Worm (Caenorhabditis elegans) whole organism, L4 larva: ENCODE measurements around the gene lntl-1.

Experiments
- D1046.2 ChIP-seq: fragments of 200-800 bp; sonication (Bioruptor generic); IDR thresholded peaks from 2 replicates; pipeline ENCODE4 v1.3.6; 2022; ENCODE audit warnings: missing genetic modification characterization, missing compliant biosample characterization
- F44E2.7 ChIP-seq: fragments of 200-800 bp; sonication (Bioruptor generic); IDR thresholded peaks from 2 replicates; pipeline ENCODE4 v2.1.2; 2022; ENCODE audit warnings: missing genetic modification characterization, missing compliant biosample characterization
- T20F7.1 ChIP-seq: fragments of 200-800 bp; sonication (Bioruptor generic); optimal IDR thresholded peaks from 2 replicates; lab custom pipeline; 2018; ENCODE audit warnings: mild to moderate bottlenecking, missing genetic modification characterization, missing compliant biosample characterization
- T26A8.4 ChIP-seq: fragments of 200-800 bp; sonication (Bioruptor generic); IDR thresholded peaks from 2 replicates; pipeline ENCODE4 v1.3.6; 2022; ENCODE audit warnings: missing genetic modification characterization, missing compliant biosample characterization
- aha-1 ChIP-seq: fragments of 150-350 bp; peaks from one replicate; lab custom pipeline; 2014; ENCODE audit warnings: missing biosample characterization, missing genetic modification characterization
- ceh-32 ChIP-seq: sonication (generic microtip); optimal IDR thresholded peaks from 2 replicates; lab custom pipeline; 2016; ENCODE audit warnings: mild to moderate bottlenecking, missing genetic modification characterization, missing compliant biosample characterization; ENCODE audit not compliant: poor library complexity
- ceh-62 ChIP-seq: sonication (generic microtip); optimal IDR thresholded peaks from 2 replicates; lab custom pipeline; 2017; ENCODE audit warnings: missing biosample characterization, missing genetic modification characterization
- ceh-82 ChIP-seq: sonication (generic microtip); optimal IDR thresholded peaks from 2 replicates; lab custom pipeline; 2017; ENCODE audit warnings: missing biosample characterization, missing genetic modification characterization
- cey-2 ChIP-seq: sonication (generic microtip); optimal IDR thresholded peaks from 3 replicates; lab custom pipeline; 2017; ENCODE audit warnings: missing genetic modification characterization, mild to moderate bottlenecking, missing compliant biosample characterization, antibody characterized with exemption, borderline replicate concordance; ENCODE audit not compliant: insufficient read depth
- daf-12 ChIP-seq: fragments of 150-350 bp; optimal IDR thresholded peaks from 2 replicates; lab custom pipeline; 2014; ENCODE audit warnings: missing biosample characterization, missing genetic modification reagents, missing genetic modification characterization
- daf-19 ChIP-seq: fragments of 200-800 bp; sonication (Bioruptor generic); conservative IDR thresholded peaks from 2 replicates; pipeline ENCODE4 v1.3.6; 2022; ENCODE audit warnings: missing genetic modification characterization, missing compliant biosample characterization
- daf-8 ChIP-seq: fragments of 200-800 bp; sonication (Bioruptor generic); IDR thresholded peaks from 2 replicates; pipeline ENCODE4 v1.3.6; 2022; ENCODE audit warnings: missing genetic modification characterization, missing compliant biosample characterization
- dmd-6 ChIP-seq: fragments of 200-800 bp; sonication (Bioruptor generic); IDR thresholded peaks from 2 replicates; pipeline ENCODE4 v1.3.6; 2022; ENCODE audit warnings: missing genetic modification reagents, missing genetic modification characterization, missing compliant biosample characterization
- dmd-9 ChIP-seq: fragments of 200-800 bp; sonication (Bioruptor generic); IDR thresholded peaks from 2 replicates; pipeline ENCODE4 v1.3.6; 2022; ENCODE audit warnings: missing genetic modification reagents, missing genetic modification characterization, missing compliant biosample characterization
- dpl-1 ChIP-seq: fragments of 150-350 bp; optimal IDR thresholded peaks from 2 replicates; lab custom pipeline; 2014; ENCODE audit warnings: missing biosample characterization, missing genetic modification reagents, missing genetic modification characterization
- duxl-1 ChIP-seq: sonication (generic microtip); optimal IDR thresholded peaks from 2 replicates; lab custom pipeline; 2016; ENCODE audit warnings: mild to moderate bottlenecking, missing genetic modification characterization, moderate library complexity, missing compliant biosample characterization; ENCODE audit not compliant: poor library complexity
- hif-1 ChIP-seq, 2 experiments: sonication (generic microtip); optimal IDR thresholded peaks; 2 replicates each; lab custom pipeline; 2016 to 2017; ENCODE audit warnings: missing compliant biosample characterization in 2 of 2, missing genetic modification characterization in 2 of 2, missing genetic modification reagents in 2 of 2, missing genotype in 2 of 2, mild to moderate bottlenecking in 1 of 2
- hlh-11 ChIP-seq: fragments of 200-800 bp; sonication (Bioruptor generic); optimal IDR thresholded peaks from 2 replicates; lab custom pipeline; 2018; ENCODE audit warnings: mild to moderate bottlenecking, missing genetic modification characterization, missing compliant biosample characterization
- hlh-30 ChIP-seq: sonication (generic microtip); optimal IDR thresholded peaks from 2 replicates; lab custom pipeline; 2017; ENCODE audit warnings: antibody characterized with exemption, mild to moderate bottlenecking, missing genetic modification characterization, missing compliant biosample characterization; ENCODE audit not compliant: insufficient read depth
- lim-7 ChIP-seq: fragments of 200-800 bp; sonication (Bioruptor generic); IDR thresholded peaks from 2 replicates; pipeline ENCODE4 v1.3.6; 2022; ENCODE audit warnings: missing genetic modification characterization, missing compliant biosample characterization
- lin-15B ChIP-seq: fragments of 150-350 bp; sonication (generic microtip); optimal IDR thresholded peaks from 3 replicates; lab custom pipeline; 2014; ENCODE audit warnings: missing biosample characterization, missing genetic modification characterization
- lir-3 ChIP-seq: sonication (generic microtip); optimal IDR thresholded peaks from 2 replicates; lab custom pipeline; 2016; ENCODE audit warnings: mild to moderate bottlenecking, missing genetic modification characterization, missing compliant biosample characterization
- lsy-2 ChIP-seq, 2 experiments: fragments of 150-350 bp in 1 of 2; sonication (generic microtip) in 1 of 2; optimal IDR thresholded peaks; 2 replicates each; lab custom pipeline; 2014 to 2017; ENCODE audit warnings: missing biosample characterization in 2 of 2, missing genetic modification characterization in 2 of 2
- mes-2 ChIP-seq: sonication (generic microtip); optimal IDR thresholded peaks from 2 replicates; lab custom pipeline; 2016; ENCODE audit warnings: missing genotype, mild to moderate bottlenecking, missing genetic modification characterization, missing compliant biosample characterization; ENCODE audit not compliant: poor library complexity, severe bottlenecking
- mxl-2 ChIP-seq: fragments of 200-800 bp; sonication (Bioruptor generic); conservative IDR thresholded peaks from 2 replicates; pipeline ENCODE4 v1.3.6; 2022; ENCODE audit warnings: missing genetic modification reagents, missing genetic modification characterization, missing compliant biosample characterization
- nhr-10 ChIP-seq: fragments of 150-350 bp; optimal IDR thresholded peaks from 2 replicates; lab custom pipeline; 2014; ENCODE audit warnings: missing biosample characterization, missing genetic modification characterization
- nhr-102 ChIP-seq: sonication (generic microtip); optimal IDR thresholded peaks from 2 replicates; lab custom pipeline; 2016; ENCODE audit warnings: mild to moderate bottlenecking, missing genetic modification characterization, moderate library complexity, missing compliant biosample characterization
- nhr-111 ChIP-seq: fragments of 200-800 bp; sonication (Bioruptor generic); optimal IDR thresholded peaks from 2 replicates; lab custom pipeline; 2018; ENCODE audit warnings: mild to moderate bottlenecking, missing genetic modification characterization, missing compliant biosample characterization
- nhr-237 ChIP-seq: sonication (generic microtip); optimal IDR thresholded peaks from 2 replicates; lab custom pipeline; 2017; ENCODE audit warnings: missing biosample characterization, missing genetic modification characterization
- nhr-28 ChIP-seq: fragments of 150-350 bp; optimal IDR thresholded peaks from 2 replicates; lab custom pipeline; 2014; ENCODE audit warnings: missing biosample characterization, missing genetic modification characterization
- nhr-41 ChIP-seq: fragments of 200-800 bp; sonication (Bioruptor generic); IDR thresholded peaks from 2 replicates; pipeline ENCODE4 v1.3.6; 2022; ENCODE audit warnings: missing genetic modification reagents, missing genetic modification characterization, missing compliant biosample characterization
- nhr-42 ChIP-seq: fragments of 200-800 bp; sonication (Bioruptor generic); IDR thresholded peaks from 2 replicates; pipeline ENCODE4 v1.3.6; 2022; ENCODE audit warnings: missing genetic modification characterization, missing compliant biosample characterization
- nhr-76 ChIP-seq: fragments of 150-350 bp; optimal IDR thresholded peaks from 2 replicates; lab custom pipeline; 2014; ENCODE audit warnings: missing biosample characterization, missing genetic modification characterization
- nhr-77 ChIP-seq: fragments of 150-350 bp; optimal IDR thresholded peaks from 2 replicates; lab custom pipeline; 2014; ENCODE audit warnings: missing biosample characterization, missing genetic modification characterization
- pqm-1 ChIP-seq: sonication (generic microtip); optimal IDR thresholded peaks from 2 replicates; lab custom pipeline; 2017; ENCODE audit warnings: missing biosample characterization, missing genetic modification characterization
- saeg-2 ChIP-seq: fragments of 200-800 bp; sonication (Bioruptor generic); IDR thresholded peaks from 2 replicates; pipeline ENCODE4 v1.3.6; 2022; ENCODE audit warnings: missing genetic modification reagents, missing genetic modification characterization, missing compliant biosample characterization
- sdz-12 ChIP-seq: fragments of 200-800 bp; sonication (Bioruptor generic); optimal IDR thresholded peaks from 2 replicates; lab custom pipeline; 2018; ENCODE audit warnings: mild to moderate bottlenecking, missing genetic modification characterization, missing compliant biosample characterization
- skn-1 ChIP-seq: fragments of 150-350 bp; optimal IDR thresholded peaks from 2 replicates; lab custom pipeline; 2014; ENCODE audit warnings: missing biosample characterization, missing genetic modification characterization
- spr-1 ChIP-seq: sonication (generic microtip); optimal IDR thresholded peaks from 2 replicates; lab custom pipeline; 2016; ENCODE audit warnings: mild to moderate bottlenecking, missing genetic modification characterization, missing compliant biosample characterization
- tra-1 ChIP-seq: fragments of 200-800 bp; sonication (Bioruptor generic); IDR thresholded peaks from 2 replicates; pipeline ENCODE4 v1.3.6; 2022; ENCODE audit warnings: missing genetic modification reagents, missing genetic modification characterization, missing compliant biosample characterization
- unc-62 ChIP-seq, 3 experiments: fragments of 150-350 bp in 1 of 3; sonication (generic microtip); optimal IDR thresholded peaks in 2 of 3; peaks in 1 of 3; 1 replicate in 1 of 3; 2 replicates in 2 of 3; lab custom pipeline; 2014 to 2017; ENCODE audit warnings: missing biosample characterization in 3 of 3, missing genetic modification characterization in 3 of 3, missing genetic modification reagents in 3 of 3, missing genotype in 1 of 3
- zag-1 ChIP-seq: fragments of 150-350 bp; optimal IDR thresholded peaks from 2 replicates; lab custom pipeline; 2014; ENCODE audit warnings: missing biosample characterization, missing genetic modification characterization
- zfp-2 ChIP-seq: sonication (generic microtip); optimal IDR thresholded peaks from 2 replicates; lab custom pipeline; 2016; ENCODE audit warnings: mild to moderate bottlenecking, missing genetic modification characterization, missing compliant biosample characterization
- zfp-3 ChIP-seq: fragments of 200-800 bp; sonication (Bioruptor generic); conservative IDR thresholded peaks from 2 replicates; pipeline ENCODE4 v1.3.6; 2022; ENCODE audit warnings: missing genetic modification reagents, missing genetic modification characterization, missing compliant biosample characterization
- zip-11 ChIP-seq: fragments of 200-800 bp; sonication (Bioruptor generic); IDR thresholded peaks from 2 replicates; pipeline ENCODE4 v1.3.6; 2022; ENCODE audit warnings: missing genetic modification characterization, missing compliant biosample characterization
- ztf-11 ChIP-seq: fragments of 150-350 bp; optimal IDR thresholded peaks from 2 replicates; lab custom pipeline; 2014; ENCODE audit warnings: missing biosample characterization, missing genetic modification characterization

The lntl-1 gene

ce11 chrIV:5755922-5756321, 51.0 kb downstream of the lntl-1 start (continued):
- TF ChIP-seq nhr-42 (GFP tag; lab: Robert Waterston, UW), result no peak
- TF ChIP-seq spr-1 (tag; lab: Kevin White, UChicago), result no peak
- no peak for TF ChIP-seq zip-11 (GFP tag; lab: Robert Waterston, UW)
- peak; percentile 67 for TF ChIP-seq hlh-30 (tag; lab: Kevin White, UChicago)
- peak; percentile 56 for TF ChIP-seq nhr-28 (tag; lab: Kevin White, UChicago)
- peak; percentile 94 for TF ChIP-seq mxl-2 (GFP tag; lab: Robert Waterston, UW)

- TF ChIP-seq F44E2.7 (GFP tag; lab: Robert Waterston, UW) (no peak), lsy-2 (tag; optimal IDR thresholded peaks at IDR 0.05; lab: Kevin White, UChicago) (no peak), dmd-6 (GFP tag; lab: Robert Waterston, UW) (0 out of 2 replicates have a peak, but pooled peaks have one; percentile 13), duxl-1 (tag; lab: Kevin White, UChicago) (no peak)
These were observed 52.1 kb downstream of the lntl-1 start for ce11 chrIV:5754821-5755220.

- TF ChIP-seq T20F7.1 (GFP tag; lab: Kevin White, UChicago), result peak; percentile 12
- no peak for TF ChIP-seq ceh-62 (tag; lab: Kevin White, UChicago)
- TF ChIP-seq lir-3 (tag; lab: Kevin White, UChicago), result no peak
- peak; percentile 26 to 69 for TF ChIP-seq lsy-2 (tag; optimal IDR thresholded peaks at IDR 0.05; lab: Kevin White, UChicago)
- TF ChIP-seq duxl-1 (tag; lab: Kevin White, UChicago), result no peak
- TF ChIP-seq nhr-77, result peak; percentile 82
- TF ChIP-seq ceh-32 (tag; lab: Kevin White, UChicago), result no peak
- no peak for TF ChIP-seq cey-2 (tag; lab: Kevin White, UChicago)
- no peak for TF ChIP-seq ztf-11 (tag; lab: Kevin White, UChicago)
- peak; percentile 18 for TF ChIP-seq pqm-1 (tag; lab: Kevin White, UChicago)
- TF ChIP-seq daf-8, result no peak
- no peak for TF ChIP-seq daf-12
- peak; percentile 76 for TF ChIP-seq nhr-102 (tag; lab: Kevin White, UChicago)
- peak; percentile 90 for TF ChIP-seq dmd-6 (GFP tag; lab: Robert Waterston, UW)
- no peak for TF ChIP-seq nhr-237 (tag; lab: Kevin White, UChicago)
- no peak for TF ChIP-seq zag-1
- no peak for TF ChIP-seq saeg-2
- TF ChIP-seq D1046.2, result no peak
- TF ChIP-seq hlh-11 (tag; lab: Kevin White, UChicago), result peak; percentile 92
- TF ChIP-seq tra-1, result no peak
- peak; percentile 26 for TF ChIP-seq nhr-10 (tag; lab: Kevin White, UChicago)
- peak; percentile 35 for TF ChIP-seq dpl-1 (GFP tag; lab: Kevin White, UChicago)
- no peak for TF ChIP-seq zfp-3 (GFP tag; lab: Robert Waterston, UW)
- no peak for TF ChIP-seq zfp-2 (tag; lab: Kevin White, UChicago)
- TF ChIP-seq nhr-41 (GFP tag; lab: Robert Waterston, UW), result no peak
- TF ChIP-seq lim-7 (GFP tag; lab: Robert Waterston, UW), result no peak
- TF ChIP-seq dmd-9, result no peak
- peak; percentile 54 for TF ChIP-seq T26A8.4
- TF ChIP-seq sdz-12 (GFP tag; lab: Kevin White, UChicago), result no peak
- TF ChIP-seq F44E2.7 (GFP tag; lab: Robert Waterston, UW), result no peak
- TF ChIP-seq lin-15B (tag; lab: Kevin White, UChicago), result no peak
- no peak for TF ChIP-seq hif-1 (tag; optimal IDR thresholded peaks at IDR 0.05; lab: Kevin White, UChicago)
- no peak for TF ChIP-seq nhr-76 (tag; lab: Kevin White, UChicago)
- TF ChIP-seq nhr-111 (GFP tag; lab: Kevin White, UChicago), result no peak
- TF ChIP-seq zip-11 (GFP tag; lab: Robert Waterston, UW), result no peak
- peak; percentile 75 for TF ChIP-seq mes-2 (tag; lab: Kevin White, UChicago)
- TF ChIP-seq skn-1 (tag; lab: Kevin White, UChicago), result no peak
- no peak for TF ChIP-seq daf-19
- TF ChIP-seq aha-1, result peak; percentile 95
- peak in 1 of 2 experiments; percentile 93 for TF ChIP-seq unc-62 (GFP tag; optimal IDR thresholded peaks at IDR 0.05 in 1 of 2; lab: Kevin White, UChicago)
- no peak for TF ChIP-seq unc-62 (tag; optimal IDR thresholded peaks at IDR 0.05; lab: Kevin White, UChicago)
- no peak for TF ChIP-seq ceh-82
These were observed 52.8 kb downstream of the lntl-1 start for ce11 chrIV:5753954-5754543.
